Fruit fly (Drosophila melanogaster) whole organism, embryonic: ENCODE measurements around the gene Mgat3.

Experiments used
- CG10274 ChIP-seq: fragments of 200-800 bp; sonication (Bioruptor generic); optimal IDR thresholded peaks from 3 replicates; lab custom pipeline; 2017; ENCODE audit warnings: missing biosample characterization, mild to moderate bottlenecking, missing genetic modification characterization
- CG10321 ChIP-seq: fragments of 200-800 bp; sonication (Bioruptor generic); IDR thresholded peaks from 2 replicates; pipeline ENCODE4 v1.3.6; 2022; ENCODE audit warnings: missing biosample characterization, missing genetic modification characterization
- CG10565 ChIP-seq: fragments of 200-800 bp; sonication (Bioruptor generic); optimal IDR thresholded peaks from 3 replicates; lab custom pipeline; 2016; ENCODE audit warnings: missing biosample characterization, mild to moderate bottlenecking, missing genetic modification characterization
- CG11456 ChIP-seq: fragments of 200-800 bp; sonication (Bioruptor generic); IDR thresholded peaks from 3 replicates; pipeline ENCODE4 v1.3.6; 2022; ENCODE audit warnings: missing biosample characterization, missing genetic modification characterization
- CG13296 ChIP-seq: fragments of 200-800 bp; sonication (Bioruptor generic); optimal IDR thresholded peaks from 3 replicates; lab custom pipeline; 2018; ENCODE audit warnings: missing biosample characterization, mild to moderate bottlenecking, missing genetic modification characterization
- CG14965 ChIP-seq: fragments of 200-800 bp; sonication (Bioruptor generic); optimal IDR thresholded peaks from 2 replicates; lab custom pipeline; 2016; ENCODE audit warnings: missing biosample characterization, missing genetic modification characterization, borderline replicate concordance
- CG30403 ChIP-seq: fragments of 200-800 bp; sonication (Bioruptor generic); optimal IDR thresholded peaks from 3 replicates; lab custom pipeline; 2016; ENCODE audit warnings: missing biosample characterization, missing genetic modification characterization
- CG3838 ChIP-seq: fragments of 200-800 bp; sonication (Bioruptor generic); optimal IDR thresholded peaks from 3 replicates; lab custom pipeline; 2016; ENCODE audit warnings: missing biosample characterization, missing genetic modification characterization
- CG3995 ChIP-seq: fragments of 200-800 bp; sonication (Bioruptor generic); optimal IDR thresholded peaks from 3 replicates; lab custom pipeline; 2016; ENCODE audit warnings: missing biosample characterization, missing genetic modification characterization
- CG4328 ChIP-seq: fragments of 200-800 bp; sonication (Bioruptor generic); optimal IDR thresholded peaks from 3 replicates; lab custom pipeline; 2017; ENCODE audit warnings: missing biosample characterization, missing genetic modification reagents, missing genetic modification characterization
- CG6254 ChIP-seq: fragments of 200-800 bp; sonication (Bioruptor generic); optimal IDR thresholded peaks from 3 replicates; lab custom pipeline; 2017; ENCODE audit warnings: mild to moderate bottlenecking, missing biosample characterization, missing genetic modification reagents, missing genetic modification characterization
- CG6683 ChIP-seq: fragments of 200-800 bp; sonication (Bioruptor generic); optimal IDR thresholded peaks from 2 replicates; lab custom pipeline; 2017; ENCODE audit warnings: missing biosample characterization, mild to moderate bottlenecking, missing genetic modification characterization, missing genetic modification reagents
- CG6791 ChIP-seq: fragments of 200-800 bp; sonication (Bioruptor generic); IDR thresholded peaks from 3 replicates; pipeline ENCODE4 v1.3.6; 2022; ENCODE audit warnings: missing biosample characterization, missing genetic modification characterization; ENCODE audit not compliant: partially characterized antibody
- CG6854 ChIP-seq: fragments of 200-800 bp; sonication (Bioruptor generic); optimal IDR thresholded peaks from 3 replicates; lab custom pipeline; 2017; ENCODE audit warnings: missing biosample characterization, mild to moderate bottlenecking, missing genetic modification characterization
- CG7357 ChIP-seq: fragments of 200-800 bp; sonication (Bioruptor generic); IDR thresholded peaks from 3 replicates; pipeline ENCODE4 v1.3.6; 2022; ENCODE audit warnings: missing biosample characterization, missing genetic modification characterization
- CG7372 ChIP-seq: fragments of 200-800 bp; sonication (Bioruptor generic); IDR thresholded peaks from 2 replicates; pipeline ENCODE4 v1.3.6; 2022; ENCODE audit warnings: missing biosample characterization, missing genetic modification characterization
- CG7928 ChIP-seq: fragments of 200-800 bp; sonication (Bioruptor generic); optimal IDR thresholded peaks from 2 replicates; lab custom pipeline; 2017; ENCODE audit warnings: missing biosample characterization, mild to moderate bottlenecking, missing genetic modification characterization
- CG7987 ChIP-seq: fragments of 200-800 bp; sonication (Bioruptor generic); optimal IDR thresholded peaks from 2 replicates; lab custom pipeline; 2018; ENCODE audit warnings: missing biosample characterization, mild to moderate bottlenecking, missing genetic modification characterization, moderate library complexity
- CG8089 ChIP-seq: fragments of 200-800 bp; sonication (Bioruptor generic); optimal IDR thresholded peaks from 3 replicates; lab custom pipeline; 2016; ENCODE audit warnings: missing biosample characterization, missing genetic modification characterization
- CkIIα-i1 ChIP-seq: fragments of 200-800 bp; sonication (Bioruptor generic); IDR thresholded peaks from 2 replicates; pipeline ENCODE4 v1.3.6; 2022; ENCODE audit warnings: missing biosample characterization, missing genetic modification characterization
- Dad ChIP-seq: fragments of 200-800 bp; sonication (Bioruptor generic); optimal IDR thresholded peaks from 3 replicates; lab custom pipeline; 2016; ENCODE audit warnings: missing biosample characterization, missing genetic modification characterization
- HLH3B ChIP-seq: fragments of 200-800 bp; sonication (Bioruptor generic); IDR thresholded peaks from 2 replicates; pipeline ENCODE4 v1.3.6; 2022; ENCODE audit warnings: missing biosample characterization, missing genetic modification characterization
- Hsf ChIP-seq: fragments of 200-800 bp; sonication (Bioruptor generic); optimal IDR thresholded peaks from 3 replicates; lab custom pipeline; 2016; ENCODE audit warnings: missing biosample characterization, missing genetic modification characterization
- MBD-R2 ChIP-seq: fragments of 200-800 bp; sonication (Bioruptor generic); IDR thresholded peaks from 2 replicates; pipeline ENCODE4 v1.3.6; 2022; ENCODE audit warnings: missing biosample characterization, missing genetic modification characterization
- Max ChIP-seq: fragments of 200-800 bp; sonication (Bioruptor generic); optimal IDR thresholded peaks from 2 replicates; lab custom pipeline; 2016; ENCODE audit warnings: missing biosample characterization, mild to moderate bottlenecking, missing genetic modification characterization
- Med ChIP-seq: fragments of 200-800 bp; sonication (Bioruptor generic); peaks from one replicate; lab custom pipeline; 2016; ENCODE audit warnings: missing biosample characterization, missing genetic modification characterization, mild to moderate bottlenecking, inconsistent platforms, moderate library complexity
- NFAT ChIP-seq: fragments of 200-800 bp; sonication (Bioruptor generic); IDR thresholded peaks from 2 replicates; pipeline ENCODE4 v1.3.6; 2022; ENCODE audit warnings: missing biosample characterization, missing genetic modification characterization
- Neu2 ChIP-seq: fragments of 200-800 bp; sonication (Bioruptor generic); optimal IDR thresholded peaks from 3 replicates; lab custom pipeline; 2016; ENCODE audit warnings: missing biosample characterization, missing genetic modification characterization, borderline replicate concordance
- Pdp1 ChIP-seq, 2 experiments: fragments of 200-800 bp; sonication (Bioruptor generic); optimal IDR thresholded peaks; 3 replicates each; lab custom pipeline; 2016; ENCODE audit warnings: missing biosample characterization in 2 of 2, missing genetic modification characterization in 2 of 2, mild to moderate bottlenecking in 1 of 2, moderate library complexity in 1 of 2
- Side ChIP-seq: fragments of 200-800 bp; sonication (Bioruptor generic); optimal IDR thresholded peaks from 2 replicates; lab custom pipeline; 2016; ENCODE audit warnings: missing biosample characterization, missing genetic modification characterization
- Sox102F ChIP-seq: fragments of 200-800 bp; sonication (Bioruptor generic); optimal IDR thresholded peaks from 2 replicates; lab custom pipeline; 2018; ENCODE audit warnings: missing biosample characterization, mild to moderate bottlenecking, missing genetic modification characterization, moderate library complexity
- Vsx1 ChIP-seq: fragments of 200-800 bp; sonication (Bioruptor generic); optimal IDR thresholded peaks from 2 replicates; lab custom pipeline; 2017; ENCODE audit warnings: missing biosample characterization, mild to moderate bottlenecking, missing genetic modification characterization, missing genetic modification reagents
- az2 ChIP-seq: fragments of 200-800 bp; sonication (Bioruptor generic); optimal IDR thresholded peaks from 3 replicates; lab custom pipeline; 2016; ENCODE audit warnings: missing biosample characterization, missing genetic modification characterization
- btn ChIP-seq: fragments of 200-800 bp; sonication (Bioruptor generic); optimal IDR thresholded peaks from 2 replicates; lab custom pipeline; 2016; ENCODE audit warnings: missing biosample characterization, missing genetic modification characterization
- cad ChIP-seq: fragments of >200 bp; optimal IDR thresholded peaks from 2 replicates; lab custom pipeline; 2017; ENCODE audit warnings: missing biosample characterization, missing genetic modification characterization
- chm ChIP-seq: fragments of 200-800 bp; sonication (Bioruptor generic); IDR thresholded peaks from 2 replicates; pipeline ENCODE4 v1.3.6; 2022; ENCODE audit warnings: missing biosample characterization, missing genetic modification characterization
- cwo ChIP-seq: fragments of 200-800 bp; sonication (Bioruptor generic); optimal IDR thresholded peaks from 3 replicates; lab custom pipeline; 2017; ENCODE audit warnings: missing biosample characterization, missing genetic modification characterization, mild to moderate bottlenecking, moderate library complexity, missing genetic modification reagents
- danr ChIP-seq: fragments of 200-800 bp; sonication (Bioruptor generic); IDR thresholded peaks from 2 replicates; pipeline ENCODE4 v1.3.6; 2022; ENCODE audit warnings: missing biosample characterization, missing genetic modification characterization
- gcm ChIP-seq: fragments of 200-800 bp; sonication (Bioruptor generic); optimal IDR thresholded peaks from 2 replicates; lab custom pipeline; 2019; ENCODE audit warnings: missing biosample characterization, mild to moderate bottlenecking, missing genetic modification characterization, moderate library complexity
- gsb-n ChIP-seq: fragments of 200-800 bp; sonication (Bioruptor generic); optimal IDR thresholded peaks from 3 replicates; lab custom pipeline; 2018; ENCODE audit warnings: missing biosample characterization, mild to moderate bottlenecking, missing genetic modification characterization
- lbe ChIP-seq: fragments of 200-800 bp; sonication (Bioruptor generic); optimal IDR thresholded peaks from 2 replicates; lab custom pipeline; 2016; ENCODE audit warnings: missing biosample characterization, mild to moderate bottlenecking, missing genetic modification characterization
- lmd ChIP-seq: fragments of 200-800 bp; sonication (Bioruptor generic); IDR thresholded peaks from 2 replicates; pipeline ENCODE4 v1.3.6; 2022; ENCODE audit warnings: missing biosample characterization, missing genetic modification characterization
- pros ChIP-seq: fragments of 200-800 bp; sonication (Bioruptor generic); optimal IDR thresholded peaks from 3 replicates; lab custom pipeline; 2019; ENCODE audit warnings: missing biosample characterization, mild to moderate bottlenecking, missing genetic modification characterization, moderate library complexity
- scrt ChIP-seq: fragments of 200-800 bp; sonication (Bioruptor generic); optimal IDR thresholded peaks from 2 replicates; lab custom pipeline; 2018; ENCODE audit warnings: missing biosample characterization, mild to moderate bottlenecking, missing genetic modification characterization, moderate library complexity
- sd ChIP-seq: fragments of 200-800 bp; sonication (Bioruptor generic); optimal IDR thresholded peaks from 3 replicates; lab custom pipeline; 2018; ENCODE audit warnings: missing biosample characterization, mild to moderate bottlenecking, missing genetic modification characterization, moderate library complexity
- shn ChIP-seq: fragments of 200-800 bp; sonication (Bioruptor generic); optimal IDR thresholded peaks from 3 replicates; lab custom pipeline; 2016; ENCODE audit warnings: missing biosample characterization, missing genetic modification characterization
- tin ChIP-seq: fragments of 200-800 bp; sonication (Bioruptor generic); optimal IDR thresholded peaks from 3 replicates; lab custom pipeline; 2016; ENCODE audit warnings: missing biosample characterization, missing genetic modification characterization
- trem ChIP-seq: fragments of 200-800 bp; optimal IDR thresholded peaks from 3 replicates; lab custom pipeline; 2019; ENCODE audit warnings: missing biosample characterization, mild to moderate bottlenecking, missing genetic modification characterization, moderate library complexity
- vnd ChIP-seq: fragments of 200-800 bp; sonication (Bioruptor generic); IDR thresholded peaks from 3 replicates; pipeline ENCODE4 v1.3.6; 2022; ENCODE audit warnings: missing biosample characterization, missing genetic modification characterization; ENCODE audit not compliant: partially characterized antibody

Gene Mgat3

DNA sequence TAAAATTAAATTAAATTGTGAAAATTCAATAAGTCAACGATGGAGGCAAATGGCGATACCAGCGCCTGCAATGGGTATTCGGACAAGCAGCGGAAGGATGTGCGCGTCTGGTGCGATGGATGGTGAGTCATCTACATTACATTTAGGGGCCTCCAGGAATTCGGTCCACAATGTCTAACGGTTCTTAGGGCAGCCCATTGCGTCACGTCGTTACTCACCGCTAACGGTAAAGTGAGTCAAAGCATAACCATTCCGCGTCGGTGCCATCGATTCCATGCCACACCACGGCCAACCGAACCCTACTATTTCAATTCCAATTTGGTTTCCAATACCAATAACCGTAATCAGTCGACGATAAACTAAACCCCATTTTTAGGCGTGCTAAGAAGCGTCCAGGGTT, 21.8 kb upstream of the Mgat3 start (continued):
- no peak for TF ChIP-seq CG7987
- TF ChIP-seq CG7357 (GFP tag; lab: Robert Waterston, UW): no peak
- TF ChIP-seq gcm (GFP tag; lab: Kevin White, UChicago): no peak
- peak; percentile 60 for TF ChIP-seq sd (tag; lab: Kevin White, UChicago)
- peak; percentile 13 for TF ChIP-seq cwo (GFP tag; lab: Kevin White, UChicago)
- peak; percentile 13 for TF ChIP-seq CG6854
- peak in 1 of 2 experiments; percentile 76 for TF ChIP-seq Pdp1 (GFP tag; optimal IDR thresholded peaks at IDR 0.05; lab: Kevin White, UChicago)
- no peak for TF ChIP-seq CkIIα-i1
- TF ChIP-seq CG10565 (GFP tag; lab: Kevin White, UChicago): no peak
- TF ChIP-seq CG11456: no peak
- no peak for TF ChIP-seq CG10274 (GFP tag; lab: Kevin White, UChicago)
- no peak for TF ChIP-seq shn
- peak; percentile 51; the same call in 1 of the 2 replicates for TF ChIP-seq chm (GFP tag; lab: Robert Waterston, UW)
- no peak for TF ChIP-seq lbe (GFP tag; lab: Kevin White, UChicago)
- no peak for TF ChIP-seq Max (GFP tag; lab: Kevin White, UChicago)

dm6 chr2L:13203437-13204137, 21.2 kb upstream of the Mgat3 start, which contains the start of gene Pect:
Gene Pect (plus strand): TSS chr2L:13203762.
- no peak; the same call in 1 of the 2 replicates for TF ChIP-seq HLH3B (GFP tag; lab: Robert Waterston, UW)
- no peak for TF ChIP-seq btn (GFP tag; lab: Kevin White, UChicago)
- TF ChIP-seq danr (GFP tag; lab: Robert Waterston, UW): no peak
- no peak for TF ChIP-seq tin (GFP tag; lab: Kevin White, UChicago)
- no peak for TF ChIP-seq Hsf (GFP tag; lab: Kevin White, UChicago)
- TF ChIP-seq lmd (GFP tag; lab: Robert Waterston, UW): no peak
- no peak for TF ChIP-seq CG3995 (GFP tag; lab: Kevin White, UChicago)
- no peak for TF ChIP-seq scrt
- TF ChIP-seq az2 (GFP tag; lab: Kevin White, UChicago): no peak
- TF ChIP-seq Vsx1 (GFP tag; lab: Kevin White, UChicago): no peak
- TF ChIP-seq Dad (GFP tag; lab: Kevin White, UChicago): no peak
- peak; percentile 26 for TF ChIP-seq CG30403
- TF ChIP-seq CG7357 (GFP tag; lab: Robert Waterston, UW): no peak
- TF ChIP-seq gsb-n (tag; lab: Kevin White, UChicago): no peak
- TF ChIP-seq Neu2 (GFP tag; lab: Kevin White, UChicago): no peak
- TF ChIP-seq CG13296 (GFP tag; lab: Kevin White, UChicago): no peak
- peak; percentile 31 for TF ChIP-seq pros (GFP tag; lab: Kevin White, UChicago)
- peak; percentile 79 for TF ChIP-seq Med (GFP tag; lab: Kevin White, UChicago)
- no peak for TF ChIP-seq cad
- no peak for TF ChIP-seq CG7928 (GFP tag; lab: Kevin White, UChicago)
- peak; percentile 40; the same call in 1 of the 3 replicates for TF ChIP-seq vnd
- no peak for TF ChIP-seq CG14965
- TF ChIP-seq CG8089 (GFP tag; lab: Kevin White, UChicago): no peak
- no peak for TF ChIP-seq CG10321 (GFP tag; lab: Robert Waterston, UW)
- TF ChIP-seq CG7372 (GFP tag; lab: Robert Waterston, UW): no peak
- TF ChIP-seq CG4328 (GFP tag; lab: Kevin White, UChicago): no peak
- TF ChIP-seq Side (GFP tag; lab: Kevin White, UChicago): no peak
- TF ChIP-seq trem (tag; lab: Kevin White, UChicago): peak; percentile 25
- TF ChIP-seq CG6254 (GFP tag; lab: Kevin White, UChicago): no peak
- TF ChIP-seq CG6683 (GFP tag; lab: Kevin White, UChicago): no peak
- no peak for TF ChIP-seq CG6791 (GFP tag; lab: Robert Waterston, UW)
- TF ChIP-seq Sox102F (GFP tag; lab: Kevin White, UChicago): no peak
- TF ChIP-seq MBD-R2 (GFP tag; lab: Robert Waterston, UW): 0 out of 2 replicates have a peak, but pooled peaks have one; percentile 12
- no peak for TF ChIP-seq CG3838
- no peak for TF ChIP-seq NFAT (GFP tag; lab: Robert Waterston, UW)
